Worm (Caenorhabditis elegans) whole organism, L4 larva: Measurements from ENCODE around the gene C06G1.1.

Experiments used
- D1046.2 ChIP-seq: fragments of 200-800 bp; sonication (Bioruptor generic); IDR thresholded peaks from 2 replicates; pipeline ENCODE4 v1.3.6; 2022; ENCODE audit warnings: missing genetic modification characterization, missing compliant biosample characterization
- F37D6.2 ChIP-seq: sonication (generic microtip); optimal IDR thresholded peaks from 2 replicates; lab custom pipeline; 2016; ENCODE audit warnings: mild to moderate bottlenecking, missing genetic modification characterization, missing compliant biosample characterization
- F44E2.7 ChIP-seq: fragments of 200-800 bp; sonication (Bioruptor generic); IDR thresholded peaks from 2 replicates; pipeline ENCODE4 v2.1.2; 2022; ENCODE audit warnings: missing genetic modification characterization, missing compliant biosample characterization
- F49E8.2 ChIP-seq: sonication (generic microtip); optimal IDR thresholded peaks from 2 replicates; lab custom pipeline; 2016; ENCODE audit warnings: missing compliant biosample characterization, mild to moderate bottlenecking, missing genetic modification characterization, borderline replicate concordance
- T26A8.4 ChIP-seq: fragments of 200-800 bp; sonication (Bioruptor generic); IDR thresholded peaks from 2 replicates; pipeline ENCODE4 v1.3.6; 2022; ENCODE audit warnings: missing genetic modification characterization, missing compliant biosample characterization
- Y48G9A.11 ChIP-seq: fragments of 200-800 bp; sonication (Bioruptor generic); IDR thresholded peaks from 2 replicates; pipeline ENCODE4 v1.3.6; 2022; ENCODE audit warnings: missing genetic modification reagents, missing genetic modification characterization, missing compliant biosample characterization
- Y75B8A.6 ChIP-seq: fragments of 200-800 bp; sonication (Bioruptor generic); IDR thresholded peaks from 2 replicates; pipeline ENCODE4 v1.3.6; 2022; ENCODE audit warnings: missing genetic modification reagents, missing genetic modification characterization, missing compliant biosample characterization
- ZK337.2 ChIP-seq: fragments of 200-800 bp; sonication (Bioruptor generic); IDR thresholded peaks from 2 replicates; pipeline ENCODE4 v1.3.6; 2022; ENCODE audit warnings: missing genetic modification reagents, missing genetic modification characterization, missing compliant biosample characterization
- ZK546.5 ChIP-seq, 2 experiments: sonication (generic microtip); optimal IDR thresholded peaks; 2 replicates each; lab custom pipeline; 2017; ENCODE audit warnings: missing biosample characterization in 2 of 2, missing genetic modification characterization in 2 of 2
- ama-1 ChIP-seq: fragments of 150-350 bp; optimal IDR thresholded peaks from 2 replicates; lab custom pipeline; 2014; ENCODE audit warnings: inconsistent platforms, mixed read lengths
- arid-1 ChIP-seq: fragments of 200-800 bp; sonication (Bioruptor generic); conservative IDR thresholded peaks from 2 replicates; pipeline ENCODE4 v1.3.6; 2022; ENCODE audit warnings: missing genetic modification reagents, missing genetic modification characterization, missing compliant biosample characterization
- attf-4 ChIP-seq: sonication (generic microtip); optimal IDR thresholded peaks from 3 replicates; lab custom pipeline; 2017; ENCODE audit warnings: missing biosample characterization, missing genetic modification characterization
- ceh-28 ChIP-seq: fragments of 150-350 bp; optimal IDR thresholded peaks from 2 replicates; lab custom pipeline; 2014; ENCODE audit warnings: missing biosample characterization, missing genetic modification reagents, missing genetic modification characterization
- ceh-82 ChIP-seq: sonication (generic microtip); optimal IDR thresholded peaks from 2 replicates; lab custom pipeline; 2017; ENCODE audit warnings: missing biosample characterization, missing genetic modification characterization
- ces-1 ChIP-seq: fragments of 150-350 bp; sonication (generic microtip); optimal IDR thresholded peaks from 4 replicates; lab custom pipeline; 2014; ENCODE audit warnings: missing biosample characterization, missing genetic modification reagents, missing genetic modification characterization
- cey-2 ChIP-seq: sonication (generic microtip); optimal IDR thresholded peaks from 3 replicates; lab custom pipeline; 2017; ENCODE audit warnings: missing genetic modification characterization, mild to moderate bottlenecking, missing compliant biosample characterization, antibody characterized with exemption, borderline replicate concordance; ENCODE audit not compliant: insufficient read depth
- duxl-1 ChIP-seq: sonication (generic microtip); optimal IDR thresholded peaks from 2 replicates; lab custom pipeline; 2016; ENCODE audit warnings: mild to moderate bottlenecking, missing genetic modification characterization, moderate library complexity, missing compliant biosample characterization; ENCODE audit not compliant: poor library complexity
- egl-27 ChIP-seq: sonication (generic microtip); optimal IDR thresholded peaks from 3 replicates; lab custom pipeline; 2017; ENCODE audit warnings: missing biosample characterization, missing genetic modification reagents, missing genetic modification characterization
- egl-43 ChIP-seq: fragments of 200-800 bp; sonication (Bioruptor generic); IDR thresholded peaks from 2 replicates; pipeline ENCODE4 v1.3.6; 2022; ENCODE audit warnings: missing genetic modification reagents, missing genetic modification characterization, missing compliant biosample characterization
- fkh-10 ChIP-seq: fragments of 150-350 bp; optimal IDR thresholded peaks from 2 replicates; lab custom pipeline; 2014; ENCODE audit warnings: missing biosample characterization, missing genetic modification reagents, missing genetic modification characterization
- hif-1 ChIP-seq, 2 experiments: sonication (generic microtip); optimal IDR thresholded peaks; 2 replicates each; lab custom pipeline; 2016 to 2017; ENCODE audit warnings: missing compliant biosample characterization in 2 of 2, missing genetic modification characterization in 2 of 2, missing genetic modification reagents in 2 of 2, missing genotype in 2 of 2, mild to moderate bottlenecking in 1 of 2
- hlh-11 ChIP-seq: fragments of 200-800 bp; sonication (Bioruptor generic); optimal IDR thresholded peaks from 2 replicates; lab custom pipeline; 2018; ENCODE audit warnings: mild to moderate bottlenecking, missing genetic modification characterization, missing compliant biosample characterization
- jun-1 ChIP-seq: fragments of 150-350 bp; optimal IDR thresholded peaks from 2 replicates; lab custom pipeline; 2014; ENCODE audit warnings: missing biosample characterization, missing genetic modification reagents, missing genetic modification characterization
- lin-15B ChIP-seq: fragments of 150-350 bp; sonication (generic microtip); optimal IDR thresholded peaks from 3 replicates; lab custom pipeline; 2014; ENCODE audit warnings: missing biosample characterization, missing genetic modification characterization
- mdl-1 ChIP-seq, 2 experiments: fragments of 150-350 bp in 1 of 2; sonication (generic microtip) in 1 of 2; optimal IDR thresholded peaks; 2 replicates each; lab custom pipeline; 2014 to 2017; ENCODE audit warnings: missing biosample characterization in 2 of 2, missing genetic modification characterization in 2 of 2
- mep-1 ChIP-seq: fragments of 150-350 bp; sonication (generic microtip); optimal IDR thresholded peaks from 3 replicates; lab custom pipeline; 2014; ENCODE audit warnings: missing biosample characterization, missing genetic modification characterization
- nhr-11 ChIP-seq: fragments of 150-350 bp; optimal IDR thresholded peaks from 2 replicates; lab custom pipeline; 2014; ENCODE audit warnings: missing biosample characterization, missing genetic modification characterization
- nhr-48 ChIP-seq: sonication (generic microtip); optimal IDR thresholded peaks from 2 replicates; lab custom pipeline; 2016; ENCODE audit warnings: mild to moderate bottlenecking, missing genetic modification characterization, missing compliant biosample characterization
- nhr-6 ChIP-seq: fragments of 150-350 bp; optimal IDR thresholded peaks from 2 replicates; lab custom pipeline; 2014; ENCODE audit warnings: missing biosample characterization, missing genetic modification characterization
- pha-4 ChIP-seq, 2 experiments: fragments of 150-350 bp in 1 of 2; fragments of 200-800 bp in 1 of 2; sonication (Bioruptor generic) in 1 of 2; IDR thresholded peaks in 1 of 2; optimal IDR thresholded peaks in 1 of 2; 2 replicates each; pipeline versions ENCODE4 v1.3.6 to Lab custom; 2014 to 2022; ENCODE audit warnings: missing genetic modification characterization in 2 of 2, missing genetic modification reagents in 2 of 2, missing biosample characterization in 1 of 2, missing compliant biosample characterization in 1 of 2
- pqm-1 ChIP-seq: sonication (generic microtip); optimal IDR thresholded peaks from 2 replicates; lab custom pipeline; 2017; ENCODE audit warnings: missing biosample characterization, missing genetic modification characterization
- saeg-2 ChIP-seq: fragments of 200-800 bp; sonication (Bioruptor generic); IDR thresholded peaks from 2 replicates; pipeline ENCODE4 v1.3.6; 2022; ENCODE audit warnings: missing genetic modification reagents, missing genetic modification characterization, missing compliant biosample characterization
- sdz-12 ChIP-seq: fragments of 200-800 bp; sonication (Bioruptor generic); optimal IDR thresholded peaks from 2 replicates; lab custom pipeline; 2018; ENCODE audit warnings: mild to moderate bottlenecking, missing genetic modification characterization, missing compliant biosample characterization
- set-16 ChIP-seq: fragments of 200-800 bp; sonication (Bioruptor generic); IDR thresholded peaks from 2 replicates; pipeline ENCODE4 v1.3.6; 2022; ENCODE audit warnings: missing genetic modification reagents, missing genetic modification characterization, missing compliant biosample characterization
- snpc-1.2 ChIP-seq: fragments of 200-800 bp; sonication (Bioruptor generic); IDR thresholded peaks from 2 replicates; pipeline ENCODE4 v1.3.6; 2022; ENCODE audit warnings: missing genetic modification reagents, missing genetic modification characterization, missing compliant biosample characterization
- tra-1 ChIP-seq: fragments of 200-800 bp; sonication (Bioruptor generic); IDR thresholded peaks from 2 replicates; pipeline ENCODE4 v1.3.6; 2022; ENCODE audit warnings: missing genetic modification reagents, missing genetic modification characterization, missing compliant biosample characterization
- unc-130 ChIP-seq: sonication (generic microtip); optimal IDR thresholded peaks from 2 replicates; lab custom pipeline; 2016; ENCODE audit warnings: missing genetic modification reagents, missing genetic modification characterization, missing compliant biosample characterization
- unc-39 ChIP-seq: sonication (generic microtip); optimal IDR thresholded peaks from 2 replicates; lab custom pipeline; 2017; ENCODE audit warnings: missing biosample characterization, missing genetic modification characterization
- unc-62 ChIP-seq, 3 experiments: fragments of 150-350 bp in 1 of 3; sonication (generic microtip); optimal IDR thresholded peaks in 2 of 3; peaks in 1 of 3; 1 replicate in 1 of 3; 2 replicates in 2 of 3; lab custom pipeline; 2014 to 2017; ENCODE audit warnings: missing biosample characterization in 3 of 3, missing genetic modification characterization in 3 of 3, missing genetic modification reagents in 3 of 3, missing genotype in 1 of 3
- zfp-2 ChIP-seq: sonication (generic microtip); optimal IDR thresholded peaks from 2 replicates; lab custom pipeline; 2016; ENCODE audit warnings: mild to moderate bottlenecking, missing genetic modification characterization, missing compliant biosample characterization
- zfp-3 ChIP-seq: fragments of 200-800 bp; sonication (Bioruptor generic); conservative IDR thresholded peaks from 2 replicates; pipeline ENCODE4 v1.3.6; 2022; ENCODE audit warnings: missing genetic modification reagents, missing genetic modification characterization, missing compliant biosample characterization
- zip-11 ChIP-seq: fragments of 200-800 bp; sonication (Bioruptor generic); IDR thresholded peaks from 2 replicates; pipeline ENCODE4 v1.3.6; 2022; ENCODE audit warnings: missing genetic modification characterization, missing compliant biosample characterization
- zip-2 ChIP-seq: fragments of 150-350 bp; optimal IDR thresholded peaks from 2 replicates; lab custom pipeline; 2014; ENCODE audit warnings: missing biosample characterization, missing genetic modification characterization

The C06G1.1 gene

ce11 chrX:16590803-16591202 lies 42.3 kb upstream of the C06G1.1 start (continued):
- TF ChIP-seq sdz-12 (GFP tag; lab: Kevin White, UChicago) (peak; percentile 8), pha-4 (GFP tag; IDR thresholded peaks at IDR 0.05; lab: Robert Waterston, UW) (peak; percentile 88), pha-4 (tag; optimal IDR thresholded peaks at IDR 0.05; lab: Kevin White, UChicago) (no peak), unc-130 (GFP tag; lab: Kevin White, UChicago) (peak; percentile 51), arid-1 (GFP tag; lab: Robert Waterston, UW) (peak; percentile 77; the same call in 1 of the 2 replicates), nhr-48 (tag; lab: Kevin White, UChicago) (peak; percentile 45), zip-11 (GFP tag; lab: Robert Waterston, UW) (0 out of 2 replicates have a peak, but pooled peaks have one; percentile 74), F44E2.7 (GFP tag; lab: Robert Waterston, UW) (no peak), nhr-11 (tag; lab: Kevin White, UChicago) (peak; percentile 34), egl-27 (tag; lab: Kevin White, UChicago) (no peak), F37D6.2 (tag; lab: Kevin White, UChicago) (peak; percentile 52), mdl-1 (tag; optimal IDR thresholded peaks at IDR 0.05; lab: Kevin White, UChicago) (peak in 1 of 2 experiments; percentile 53), hif-1 (tag; optimal IDR thresholded peaks at IDR 0.05; lab: Kevin White, UChicago) (peak in 1 of 2 experiments; percentile 53), duxl-1 (tag; lab: Kevin White, UChicago) (peak; percentile 69), fkh-10 (GFP tag; lab: Kevin White, UChicago) (no peak), saeg-2 (GFP tag; lab: Robert Waterston, UW) (no peak), nhr-6 (tag; lab: Kevin White, UChicago) (no peak), zip-2 (tag; lab: Kevin White, UChicago) (peak; percentile 68), Y75B8A.6 (GFP tag; lab: Robert Waterston, UW) (peak; percentile 79; the same call in 1 of the 2 replicates), ces-1 (GFP tag; lab: Kevin White, UChicago) (no peak), T26A8.4 (GFP tag; lab: Robert Waterston, UW) (peak; percentile 78; the same call in 1 of the 2 replicates), unc-39 (tag; lab: Kevin White, UChicago) (no peak), tra-1 (GFP tag; lab: Robert Waterston, UW) (peak; percentile 86), mep-1 (no peak), attf-4 (tag; lab: Kevin White, UChicago) (no peak), egl-43 (GFP tag; lab: Robert Waterston, UW) (peak; percentile 94), snpc-1.2 (GFP tag; lab: Robert Waterston, UW) (peak; percentile 85), F49E8.2 (tag; lab: Kevin White, UChicago) (peak; percentile 12), ZK337.2 (peak; percentile 72), jun-1 (tag; lab: Kevin White, UChicago) (no peak), unc-62 (GFP tag; optimal IDR thresholded peaks at IDR 0.05 in 1 of 2; lab: Kevin White, UChicago) (no peak), unc-62 (tag; optimal IDR thresholded peaks at IDR 0.05; lab: Kevin White, UChicago) (no peak), cey-2 (tag; lab: Kevin White, UChicago) (no peak), lin-15B (tag; lab: Kevin White, UChicago) (no peak)

ce11 chrX:16591533-16591932 lies 41.6 kb upstream of the C06G1.1 start:
- TF ChIP-seq zfp-3 (no peak), D1046.2 (GFP tag; lab: Robert Waterston, UW) (no peak), pqm-1 (no peak), ceh-28 (no peak), set-16 (GFP tag; lab: Robert Waterston, UW) (peak; percentile 89), ZK546.5 (tag; optimal IDR thresholded peaks at IDR 0.05; lab: Kevin White, UChicago) (no peak), egl-43 (GFP tag; lab: Robert Waterston, UW) (0 out of 2 replicates have a peak, but pooled peaks have one; percentile 53), Y48G9A.11 (GFP tag; lab: Robert Waterston, UW) (no peak), ama-1 (lab: Kevin White, UChicago) (no peak), hlh-11 (tag; lab: Kevin White, UChicago) (no peak), zfp-2 (no peak), ceh-82 (tag; lab: Kevin White, UChicago) (no peak)
